Fruit fly (Drosophila melanogaster) whole organism, embryonic: ENCODE data around the gene Enoph.

Source experiments
- Abd-B ChIP-seq: fragments of 200-800 bp; sonication (Bioruptor generic); optimal IDR thresholded peaks from 2 replicates; lab custom pipeline; 2018; ENCODE audit warnings: missing biosample characterization, mild to moderate bottlenecking, missing genetic modification characterization, moderate library complexity
- B-H2 ChIP-seq: fragments of 200-800 bp; sonication (Bioruptor generic); optimal IDR thresholded peaks from 2 replicates; lab custom pipeline; 2018; ENCODE audit warnings: missing biosample characterization, mild to moderate bottlenecking, missing genetic modification characterization
- CG10959 ChIP-seq: fragments of 200-800 bp; sonication (Bioruptor generic); IDR thresholded peaks from 2 replicates; pipeline ENCODE4 v1.3.6; 2022; ENCODE audit warnings: missing biosample characterization, missing genetic modification characterization
- CG11085 ChIP-seq: fragments of 200-800 bp; sonication (Bioruptor generic); IDR thresholded peaks from 2 replicates; pipeline ENCODE4 v1.3.6; 2022; ENCODE audit warnings: missing biosample characterization, missing genetic modification characterization
- CG1233 ChIP-seq: fragments of 200-800 bp; sonication (Bioruptor generic); optimal IDR thresholded peaks from 4 replicates; lab custom pipeline; 2018; ENCODE audit warnings: missing biosample characterization, mild to moderate bottlenecking, missing genetic modification characterization
- CG13775 ChIP-seq: fragments of 200-800 bp; sonication (Bioruptor generic); optimal IDR thresholded peaks from 3 replicates; lab custom pipeline; 2017; ENCODE audit warnings: missing biosample characterization, mild to moderate bottlenecking, missing genetic modification characterization
- CG14667 ChIP-seq: fragments of 200-800 bp; sonication (Bioruptor generic); IDR thresholded peaks from 2 replicates; pipeline ENCODE4 v1.3.6; 2022; ENCODE audit warnings: missing biosample characterization, missing genetic modification characterization
- CG16815 ChIP-seq: fragments of 200-800 bp; sonication (Bioruptor generic); optimal IDR thresholded peaks from 3 replicates; lab custom pipeline; 2017; ENCODE audit warnings: missing biosample characterization, mild to moderate bottlenecking, missing genetic modification characterization
- CG18011 ChIP-seq: fragments of 200-800 bp; sonication (Bioruptor generic); optimal IDR thresholded peaks from 2 replicates; lab custom pipeline; 2017; ENCODE audit warnings: missing biosample characterization, missing genetic modification characterization, mild to moderate bottlenecking, moderate library complexity, missing genotype
- CG2129 ChIP-seq: fragments of 200-800 bp; sonication (Bioruptor generic); IDR thresholded peaks from 2 replicates; pipeline ENCODE4 v1.3.6; 2022; ENCODE audit warnings: missing biosample characterization, missing genetic modification characterization; ENCODE audit not compliant: partially characterized antibody
- CG2199 ChIP-seq: fragments of 200-800 bp; sonication (Bioruptor generic); IDR thresholded peaks from 3 replicates; pipeline ENCODE4 v1.3.6; 2022; ENCODE audit warnings: missing biosample characterization, missing genetic modification characterization
- CG2875 ChIP-seq: fragments of 200-800 bp; sonication (Bioruptor generic); optimal IDR thresholded peaks from 2 replicates; lab custom pipeline; 2017; ENCODE audit warnings: missing biosample characterization, mild to moderate bottlenecking, missing genetic modification characterization, missing genetic modification reagents
- CG33213 ChIP-seq: fragments of 200-800 bp; sonication (Bioruptor generic); optimal IDR thresholded peaks from 3 replicates; lab custom pipeline; 2016; ENCODE audit warnings: missing biosample characterization, missing genetic modification characterization
- CG33557 ChIP-seq: fragments of 200-800 bp; sonication (Bioruptor generic); optimal IDR thresholded peaks from 2 replicates; lab custom pipeline; 2019; ENCODE audit warnings: missing biosample characterization, mild to moderate bottlenecking, missing genetic modification characterization, moderate library complexity
- CG3407 ChIP-seq: fragments of 200-800 bp; sonication (Bioruptor generic); optimal IDR thresholded peaks from 2 replicates; lab custom pipeline; 2018; ENCODE audit warnings: missing biosample characterization, mild to moderate bottlenecking, missing genetic modification characterization
- CG34224 ChIP-seq: fragments of 200-800 bp; sonication (Bioruptor generic); IDR thresholded peaks from 3 replicates; pipeline ENCODE4 v1.3.6; 2022; ENCODE audit warnings: missing biosample characterization, missing genetic modification characterization; ENCODE audit not compliant: partially characterized antibody
- CG3838 ChIP-seq: fragments of 200-800 bp; sonication (Bioruptor generic); optimal IDR thresholded peaks from 3 replicates; lab custom pipeline; 2016; ENCODE audit warnings: missing biosample characterization, missing genetic modification characterization
- CG43689 ChIP-seq: fragments of 200-800 bp; sonication (Bioruptor generic); IDR thresholded peaks from 2 replicates; pipeline ENCODE4 v1.3.6; 2022; ENCODE audit warnings: missing biosample characterization, missing genetic modification characterization
- CG7271 ChIP-seq: fragments of 200-800 bp; sonication (Bioruptor generic); optimal IDR thresholded peaks from 2 replicates; lab custom pipeline; 2018; ENCODE audit warnings: missing biosample characterization, mild to moderate bottlenecking, missing genetic modification characterization, moderate library complexity
- CG7372 ChIP-seq: fragments of 200-800 bp; sonication (Bioruptor generic); IDR thresholded peaks from 2 replicates; pipeline ENCODE4 v1.3.6; 2022; ENCODE audit warnings: missing biosample characterization, missing genetic modification characterization
- CG8281 ChIP-seq: fragments of 200-800 bp; sonication (Bioruptor generic); optimal IDR thresholded peaks from 2 replicates; lab custom pipeline; 2018; ENCODE audit warnings: missing biosample characterization, mild to moderate bottlenecking, missing genetic modification characterization, moderate library complexity
- CG8478 ChIP-seq: fragments of >200 bp; optimal IDR thresholded peaks from 2 replicates; lab custom pipeline; 2018
- Fer1 ChIP-seq: fragments of 200-800 bp; sonication (Bioruptor generic); optimal IDR thresholded peaks from 2 replicates; lab custom pipeline; 2017; ENCODE audit warnings: missing biosample characterization, mild to moderate bottlenecking, missing genetic modification characterization
- Hand ChIP-seq: fragments of 200-800 bp; sonication (Bioruptor generic); optimal IDR thresholded peaks from 2 replicates; lab custom pipeline; 2017; ENCODE audit warnings: mild to moderate bottlenecking, missing biosample characterization, missing genetic modification reagents, missing genetic modification characterization
- MBD-R2 ChIP-seq: fragments of 200-800 bp; sonication (Bioruptor generic); IDR thresholded peaks from 2 replicates; pipeline ENCODE4 v1.3.6; 2022; ENCODE audit warnings: missing biosample characterization, missing genetic modification characterization
- Med ChIP-seq: fragments of 200-800 bp; sonication (Bioruptor generic); peaks from one replicate; lab custom pipeline; 2016; ENCODE audit warnings: missing biosample characterization, missing genetic modification characterization, mild to moderate bottlenecking, inconsistent platforms, moderate library complexity
- Meics ChIP-seq: fragments of 200-800 bp; sonication (Bioruptor generic); optimal IDR thresholded peaks from 2 replicates; lab custom pipeline; 2017; ENCODE audit warnings: missing biosample characterization, mild to moderate bottlenecking, missing genetic modification characterization
- Opbp ChIP-seq: fragments of 200-800 bp; sonication (Bioruptor generic); IDR thresholded peaks from 3 replicates; pipeline ENCODE4 v1.3.6; 2022; ENCODE audit warnings: missing biosample characterization, missing genetic modification characterization; ENCODE audit not compliant: partially characterized antibody
- Spps ChIP-seq: fragments of 200-800 bp; sonication (Bioruptor generic); optimal IDR thresholded peaks from 2 replicates; lab custom pipeline; 2018; ENCODE audit warnings: missing biosample characterization, mild to moderate bottlenecking, missing genetic modification characterization
- Tbp ChIP-seq: fragments of >200 bp; optimal IDR thresholded peaks from 2 replicates; lab custom pipeline; 2018; ENCODE audit warnings: missing biosample characterization, missing genetic modification characterization
- bigmax ChIP-seq: fragments of 200-800 bp; sonication (Bioruptor generic); optimal IDR thresholded peaks from 2 replicates; lab custom pipeline; 2018; ENCODE audit warnings: missing biosample characterization, mild to moderate bottlenecking, missing genetic modification characterization
- caup ChIP-seq: fragments of 200-800 bp; sonication (Bioruptor generic); optimal IDR thresholded peaks from 3 replicates; lab custom pipeline; 2017; ENCODE audit warnings: missing biosample characterization, mild to moderate bottlenecking, missing genetic modification characterization, moderate library complexity; ENCODE audit not compliant: severe bottlenecking
- ci ChIP-seq: fragments of 200-800 bp; sonication (Bioruptor generic); IDR thresholded peaks from 3 replicates; pipeline ENCODE4 v1.3.6; 2022; ENCODE audit warnings: missing biosample characterization, missing genetic modification characterization
- crol ChIP-seq: fragments of 200-800 bp; sonication (Bioruptor generic); IDR thresholded peaks from 2 replicates; pipeline ENCODE4 v1.3.6; 2022; ENCODE audit warnings: missing biosample characterization, missing genetic modification characterization
- dan ChIP-seq: fragments of 200-800 bp; sonication (Bioruptor generic); IDR thresholded peaks from 2 replicates; pipeline ENCODE4 v1.3.6; 2022; ENCODE audit warnings: missing biosample characterization, missing genetic modification characterization
- dysf ChIP-seq: fragments of 200-800 bp; sonication (Bioruptor generic); IDR thresholded peaks from 3 replicates; pipeline ENCODE4 v1.3.6; 2022; ENCODE audit warnings: missing biosample characterization, missing genetic modification characterization
- exex ChIP-seq: fragments of 200-800 bp; sonication (Bioruptor generic); optimal IDR thresholded peaks from 4 replicates; lab custom pipeline; 2018; ENCODE audit warnings: missing biosample characterization, mild to moderate bottlenecking, missing genetic modification characterization, moderate library complexity
- eyg ChIP-seq: fragments of 200-800 bp; sonication (Bioruptor generic); optimal IDR thresholded peaks from 3 replicates; lab custom pipeline; 2016; ENCODE audit warnings: missing biosample characterization, missing genetic modification characterization
- fd96Cb ChIP-seq: fragments of 200-800 bp; sonication (Bioruptor generic); optimal IDR thresholded peaks from 2 replicates; lab custom pipeline; 2018; ENCODE audit warnings: missing biosample characterization, mild to moderate bottlenecking, missing genetic modification characterization, moderate library complexity
- jigr1 ChIP-seq: fragments of 200-800 bp; sonication (Bioruptor generic); IDR thresholded peaks from 3 replicates; pipeline ENCODE4 v1.3.6; 2022; ENCODE audit warnings: missing biosample characterization, missing genetic modification characterization
- lbe ChIP-seq: fragments of 200-800 bp; sonication (Bioruptor generic); optimal IDR thresholded peaks from 2 replicates; lab custom pipeline; 2016; ENCODE audit warnings: missing biosample characterization, mild to moderate bottlenecking, missing genetic modification characterization
- lmd ChIP-seq: fragments of 200-800 bp; sonication (Bioruptor generic); IDR thresholded peaks from 2 replicates; pipeline ENCODE4 v1.3.6; 2022; ENCODE audit warnings: missing biosample characterization, missing genetic modification characterization
- nau ChIP-seq: fragments of 200-800 bp; sonication (Bioruptor generic); optimal IDR thresholded peaks from 3 replicates; lab custom pipeline; 2017; ENCODE audit warnings: missing biosample characterization, mild to moderate bottlenecking, missing genetic modification characterization, missing genetic modification reagents
- prd ChIP-seq, 3 experiments: fragments of >200 bp in 2 of 3; fragments of 200-800 bp in 1 of 3; sonication (Bioruptor generic) in 1 of 3; optimal IDR thresholded peaks in 2 of 3; IDR thresholded peaks in 1 of 3; 2 replicates in 2 of 3; 3 replicates in 1 of 3; pipeline versions ENCODE4 v1.3.6 to Lab custom; 2017 to 2022; ENCODE audit warnings: missing biosample characterization in 1 of 3, missing genetic modification characterization in 1 of 3
- psq ChIP-seq: fragments of 200-800 bp; sonication (Bioruptor generic); optimal IDR thresholded peaks from 2 replicates; lab custom pipeline; 2017; ENCODE audit warnings: missing biosample characterization, missing genetic modification characterization
- pzg ChIP-seq: fragments of 200-800 bp; sonication (Bioruptor generic); optimal IDR thresholded peaks from 3 replicates; lab custom pipeline; 2018; ENCODE audit warnings: missing biosample characterization, mild to moderate bottlenecking, missing genetic modification characterization, moderate library complexity
- rib ChIP-seq: fragments of 200-800 bp; sonication (Bioruptor generic); IDR thresholded peaks from 2 replicates; pipeline ENCODE4 v1.3.6; 2022; ENCODE audit warnings: missing biosample characterization, missing genetic modification characterization
- sna ChIP-seq: fragments of 200-800 bp; sonication (Bioruptor generic); IDR thresholded peaks from 2 replicates; pipeline ENCODE4 v1.3.6; 2022; ENCODE audit warnings: missing biosample characterization, missing genetic modification characterization; ENCODE audit not compliant: partially characterized antibody
- sqz ChIP-seq: fragments of 200-800 bp; sonication (Bioruptor generic); optimal IDR thresholded peaks from 3 replicates; lab custom pipeline; 2018; ENCODE audit warnings: missing biosample characterization, mild to moderate bottlenecking, missing genetic modification characterization
- tup ChIP-seq: fragments of 200-800 bp; sonication (Bioruptor generic); optimal IDR thresholded peaks from 2 replicates; lab custom pipeline; 2016; ENCODE audit warnings: missing biosample characterization, mild to moderate bottlenecking, missing genetic modification characterization, moderate library complexity
- twi ChIP-seq: fragments of 200-800 bp; optimal IDR thresholded peaks from 2 replicates; lab custom pipeline; 2019; ENCODE audit warnings: missing biosample characterization, mild to moderate bottlenecking, missing genetic modification characterization, moderate library complexity

Gene Enoph

DNA sequence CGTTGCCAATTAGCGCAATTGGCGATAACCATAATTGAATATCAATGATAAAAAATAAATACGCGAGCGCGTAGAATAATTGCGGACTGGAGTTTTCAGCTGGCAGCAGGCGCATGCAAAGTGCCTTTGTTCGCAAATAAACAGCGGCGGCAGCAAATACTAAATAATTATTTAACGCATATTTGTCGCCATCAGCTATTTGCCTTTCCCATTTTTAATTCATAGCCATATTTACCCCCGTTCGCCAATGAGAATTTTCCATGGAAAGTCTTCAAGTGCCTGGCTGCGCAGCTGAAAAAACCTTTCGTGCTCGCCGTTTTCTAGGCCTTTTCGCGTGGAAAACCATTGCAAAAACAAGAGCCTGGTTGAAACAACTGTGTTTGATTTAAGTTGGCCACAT lies 45.4 kb upstream of the Enoph start (continued):
- TF ChIP-seq bigmax (GFP tag; lab: Kevin White, UChicago) (no peak), prd (optimal IDR thresholded peaks at IDR 0.05; lab: Kevin White, UChicago) (no peak), prd (GFP tag; IDR thresholded peaks at IDR 0.05; lab: Robert Waterston, UW) (no peak), exex (peak; percentile 3), MBD-R2 (GFP tag; lab: Robert Waterston, UW) (no peak), dysf (GFP tag; lab: Robert Waterston, UW) (no peak), twi (tag; lab: Kevin White, UChicago) (no peak), Hand (GFP tag; lab: Kevin White, UChicago) (peak; percentile 34), CG3407 (GFP tag; lab: Kevin White, UChicago) (no peak), CG10959 (GFP tag; lab: Robert Waterston, UW) (no peak), Med (GFP tag; lab: Kevin White, UChicago) (peak; percentile 57), B-H2 (GFP tag; lab: Kevin White, UChicago) (no peak), tup (no peak), jigr1 (GFP tag; lab: Robert Waterston, UW) (no peak), CG2129 (GFP tag; lab: Robert Waterston, UW) (no peak), CG8478 (no peak), CG18011 (GFP tag; lab: Kevin White, UChicago) (no peak), sqz (no peak), CG34224 (GFP tag; lab: Robert Waterston, UW) (no peak), Tbp (GFP tag; lab: Kevin White, UChicago) (no peak), Spps (no peak), CG7271 (tag; lab: Kevin White, UChicago) (no peak), crol (GFP tag; lab: Robert Waterston, UW) (no peak), CG8281 (no peak), pzg (no peak), CG14667 (GFP tag; lab: Robert Waterston, UW) (no peak), caup (GFP tag; lab: Kevin White, UChicago) (peak; percentile 51), Fer1 (peak; percentile 51), nau (GFP tag; lab: Kevin White, UChicago) (no peak), CG11085 (GFP tag; lab: Robert Waterston, UW) (no peak), fd96Cb (tag; lab: Kevin White, UChicago) (no peak), dan (no peak), CG2199 (GFP tag; lab: Robert Waterston, UW) (no peak), rib (GFP tag; lab: Robert Waterston, UW) (peak; percentile 67), eyg (GFP tag; lab: Kevin White, UChicago) (no peak), lbe (peak; percentile 22), lmd (GFP tag; lab: Robert Waterston, UW) (no peak), Opbp (no peak), CG33557 (GFP tag; lab: Kevin White, UChicago) (no peak), Meics (GFP tag; lab: Kevin White, UChicago) (peak; percentile 59), sna (GFP tag; lab: Robert Waterston, UW) (no peak), CG16815 (GFP tag; lab: Kevin White, UChicago) (no peak), psq (GFP tag; lab: Kevin White, UChicago) (no peak), CG3838 (no peak), CG43689 (GFP tag; lab: Robert Waterston, UW) (no peak), Abd-B (GFP tag; lab: Kevin White, UChicago) (no peak), CG2875 (GFP tag; lab: Kevin White, UChicago) (no peak), CG13775 (GFP tag; lab: Kevin White, UChicago) (no peak), CG7372 (no peak), CG33213 (GFP tag; lab: Kevin White, UChicago) (no peak), ci (no peak), CG1233 (peak; percentile 20)
